Fruit fly (Drosophila melanogaster): ENCODE data around the gene stol.

DNA sequence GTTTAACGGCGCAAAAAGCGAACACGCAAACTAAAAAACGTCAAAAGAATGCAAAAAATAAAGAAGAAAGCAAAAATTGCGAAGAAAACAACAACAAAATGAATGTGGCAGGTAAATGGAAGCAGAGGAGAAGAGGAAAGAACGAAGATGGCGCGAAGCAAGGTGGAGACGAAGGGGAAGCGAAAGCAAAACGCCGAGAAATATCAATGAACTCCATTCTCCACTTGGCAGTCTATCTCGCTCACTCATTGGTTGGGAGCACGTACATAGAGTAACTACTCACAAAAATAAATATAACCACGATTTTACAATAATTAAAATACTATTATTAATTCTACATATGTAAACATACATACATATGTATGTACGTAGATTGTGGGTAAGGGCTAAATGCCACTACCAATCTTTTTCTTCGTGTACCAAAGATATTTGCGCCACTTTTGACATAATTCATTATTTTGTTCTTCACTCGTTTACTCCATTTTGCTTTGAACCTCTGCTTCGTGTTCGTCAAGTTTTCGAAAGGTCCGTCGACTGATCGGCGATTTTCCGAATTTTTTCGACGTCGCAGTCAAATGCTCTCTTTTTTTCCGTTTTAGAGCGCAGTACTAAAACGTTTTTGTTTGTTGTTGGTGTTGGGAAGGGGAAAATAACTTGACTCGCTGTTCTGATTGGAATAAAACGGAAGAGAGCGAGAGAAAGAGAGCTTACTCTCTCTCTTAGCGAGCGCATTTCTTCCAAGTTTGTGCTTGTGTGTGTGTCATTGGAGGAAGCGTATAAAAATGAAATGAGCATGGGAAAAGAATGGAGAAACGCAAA is 27.2 kb upstream of the stol start:
- peak; percentile 99 for TF ChIP-seq pad (GFP tag; optimal IDR thresholded peaks at IDR 0.05)
- no peak for TF ChIP-seq CG14711 (tag; optimal IDR thresholded peaks at IDR 0.05)
- TF ChIP-seq CG12768 (GFP tag; optimal IDR thresholded peaks at IDR 0.05): no peak

Data from whole organism, adult.